Worm (Caenorhabditis elegans) whole organism, late embryonic: Measurements from ENCODE around the gene ubc-1.

Experiments used
- F13H6.1 ChIP-seq: sonication (generic microtip); optimal IDR thresholded peaks from 2 replicates; lab custom pipeline; 2016; ENCODE audit warnings: missing genetic modification characterization, missing compliant biosample characterization
- K09A11.1 ChIP-seq: sonication (generic microtip); optimal IDR thresholded peaks from 2 replicates; lab custom pipeline; 2017; ENCODE audit warnings: antibody characterized with exemption, mild to moderate bottlenecking, missing genetic modification characterization, missing compliant biosample characterization; ENCODE audit not compliant: insufficient read depth
- ama-1 ChIP-seq: fragments of 150-350 bp; optimal IDR thresholded peaks from 2 replicates; lab custom pipeline; 2014
- ceh-18 ChIP-seq: sonication (generic microtip); optimal IDR thresholded peaks from 2 replicates; lab custom pipeline; 2016; ENCODE audit warnings: missing genetic modification characterization, missing compliant biosample characterization
- ceh-19 ChIP-seq: fragments of 200-800 bp; sonication (Bioruptor generic); optimal IDR thresholded peaks from 2 replicates; lab custom pipeline; 2018; ENCODE audit warnings: mild to moderate bottlenecking, missing genetic modification characterization, missing compliant biosample characterization
- ceh-2 ChIP-seq: sonication (generic microtip); optimal IDR thresholded peaks from 2 replicates; lab custom pipeline; 2016; ENCODE audit warnings: missing genotype, missing genetic modification characterization, missing compliant biosample characterization
- ceh-22 ChIP-seq: sonication (generic microtip); optimal IDR thresholded peaks from 2 replicates; lab custom pipeline; 2017; ENCODE audit warnings: missing biosample characterization, missing genetic modification characterization
- ceh-24 ChIP-seq: sonication (generic microtip); optimal IDR thresholded peaks from 2 replicates; lab custom pipeline; 2016; ENCODE audit warnings: mild to moderate bottlenecking, missing genetic modification characterization, missing compliant biosample characterization
- ceh-30 ChIP-seq: fragments of 150-350 bp; optimal IDR thresholded peaks from 2 replicates; lab custom pipeline; 2014; ENCODE audit warnings: missing biosample characterization, missing genetic modification characterization
- ceh-31 ChIP-seq: sonication (generic microtip); optimal IDR thresholded peaks from 2 replicates; lab custom pipeline; 2016; ENCODE audit warnings: missing genetic modification characterization, missing compliant biosample characterization
- ceh-34 ChIP-seq: sonication (generic microtip); optimal IDR thresholded peaks from 2 replicates; lab custom pipeline; 2016; ENCODE audit warnings: mild to moderate bottlenecking, missing genetic modification characterization, missing compliant biosample characterization
- ceh-48 ChIP-seq: sonication (generic microtip); optimal IDR thresholded peaks from 2 replicates; lab custom pipeline; 2016; ENCODE audit warnings: missing genetic modification characterization, inconsistent platforms, missing compliant biosample characterization
- dmd-4 ChIP-seq: sonication (generic microtip); optimal IDR thresholded peaks from 2 replicates; lab custom pipeline; 2016; ENCODE audit warnings: borderline replicate concordance, missing genetic modification characterization, missing compliant biosample characterization
- dve-1 ChIP-seq: sonication (generic microtip); optimal IDR thresholded peaks from 2 replicates; lab custom pipeline; 2017; ENCODE audit warnings: antibody characterized with exemption, mild to moderate bottlenecking, missing genetic modification characterization, missing compliant biosample characterization
- elt-4 ChIP-seq: sonication (generic microtip); optimal IDR thresholded peaks from 2 replicates; lab custom pipeline; 2016; ENCODE audit warnings: missing genetic modification characterization, missing compliant biosample characterization
- fax-1 ChIP-seq: sonication (generic microtip); optimal IDR thresholded peaks from 2 replicates; lab custom pipeline; 2016; ENCODE audit warnings: missing genotype, missing genetic modification characterization, missing compliant biosample characterization
- fkh-6 ChIP-seq: sonication (generic microtip); optimal IDR thresholded peaks from 2 replicates; lab custom pipeline; 2016; ENCODE audit warnings: missing genetic modification characterization, missing compliant biosample characterization
- gmeb-2 ChIP-seq: sonication (generic microtip); optimal IDR thresholded peaks from 2 replicates; lab custom pipeline; 2016; ENCODE audit warnings: missing genetic modification characterization, inconsistent platforms, missing compliant biosample characterization
- hlh-13 ChIP-seq: fragments of 200-800 bp; sonication (Bioruptor generic); optimal IDR thresholded peaks from 2 replicates; lab custom pipeline; 2018; ENCODE audit warnings: mild to moderate bottlenecking, missing genetic modification characterization, missing compliant biosample characterization
- hlh-6 ChIP-seq: sonication (generic microtip); optimal IDR thresholded peaks from 2 replicates; lab custom pipeline; 2016; ENCODE audit warnings: missing genotype, missing genetic modification characterization, missing compliant biosample characterization
- hlh-8 ChIP-seq: sonication (generic microtip); optimal IDR thresholded peaks from 2 replicates; lab custom pipeline; 2016; ENCODE audit warnings: missing genotype, missing genetic modification characterization, missing compliant biosample characterization
- lim-6 ChIP-seq: sonication (generic microtip); optimal IDR thresholded peaks from 2 replicates; lab custom pipeline; 2016; ENCODE audit warnings: missing genetic modification characterization, missing compliant biosample characterization
- lin-11 ChIP-seq: fragments of 200-800 bp; sonication (Bioruptor generic); optimal IDR thresholded peaks from 2 replicates; lab custom pipeline; 2018; ENCODE audit warnings: mild to moderate bottlenecking, missing genetic modification characterization, missing compliant biosample characterization
- madf-2 ChIP-seq: sonication (generic microtip); optimal IDR thresholded peaks from 2 replicates; lab custom pipeline; 2017; ENCODE audit warnings: missing genetic modification characterization, missing compliant biosample characterization
- mec-3 ChIP-seq: sonication (generic microtip); optimal IDR thresholded peaks from 2 replicates; lab custom pipeline; 2016; ENCODE audit warnings: borderline replicate concordance, missing genetic modification characterization, missing compliant biosample characterization
- nhr-11 ChIP-seq: fragments of 150-350 bp; optimal IDR thresholded peaks from 2 replicates; lab custom pipeline; 2014; ENCODE audit warnings: missing biosample characterization, missing genetic modification characterization
- nhr-232 ChIP-seq: sonication (generic microtip); optimal IDR thresholded peaks from 2 replicates; lab custom pipeline; 2016; ENCODE audit warnings: missing genetic modification characterization, missing compliant biosample characterization
- npax-4 ChIP-seq: sonication (generic microtip); optimal IDR thresholded peaks from 2 replicates; lab custom pipeline; 2016; ENCODE audit warnings: missing genetic modification characterization, missing compliant biosample characterization
- pat-9 ChIP-seq: fragments of 200-800 bp; sonication (Bioruptor generic); optimal IDR thresholded peaks from 2 replicates; lab custom pipeline; 2018; ENCODE audit warnings: mild to moderate bottlenecking, missing genetic modification characterization, moderate library complexity, missing compliant biosample characterization
- pax-1 ChIP-seq: fragments of 150-350 bp; optimal IDR thresholded peaks from 2 replicates; lab custom pipeline; 2014; ENCODE audit warnings: missing biosample characterization, missing genetic modification characterization
- pha-2 ChIP-seq: sonication (generic microtip); optimal IDR thresholded peaks from 2 replicates; lab custom pipeline; 2017; ENCODE audit warnings: mild to moderate bottlenecking, missing genetic modification characterization, missing compliant biosample characterization
- pros-1 ChIP-seq: fragments of 150-350 bp; optimal IDR thresholded peaks from 2 replicates; lab custom pipeline; 2014; ENCODE audit warnings: missing biosample characterization, missing genetic modification reagents, missing genetic modification characterization
- sox-4 ChIP-seq: sonication (generic microtip); optimal IDR thresholded peaks from 2 replicates; lab custom pipeline; 2017; ENCODE audit warnings: mild to moderate bottlenecking, missing genetic modification characterization, inconsistent platforms, missing compliant biosample characterization
- tbx-2 ChIP-seq: sonication (generic microtip); optimal IDR thresholded peaks from 2 replicates; lab custom pipeline; 2016; ENCODE audit warnings: missing genetic modification characterization, missing compliant biosample characterization
- tbx-7 ChIP-seq: sonication (generic microtip); optimal IDR thresholded peaks from 2 replicates; lab custom pipeline; 2016; ENCODE audit warnings: missing genotype, missing genetic modification characterization, missing compliant biosample characterization
- ttx-3 ChIP-seq: sonication (generic microtip); optimal IDR thresholded peaks from 2 replicates; lab custom pipeline; 2016; ENCODE audit warnings: missing genetic modification reagents, missing genetic modification characterization, missing compliant biosample characterization
- unc-42 ChIP-seq: sonication (generic microtip); optimal IDR thresholded peaks from 2 replicates; lab custom pipeline; 2016; ENCODE audit warnings: missing genotype, missing genetic modification characterization, missing compliant biosample characterization
- unc-86 ChIP-seq: sonication (generic microtip); optimal IDR thresholded peaks from 2 replicates; lab custom pipeline; 2016; ENCODE audit warnings: missing genetic modification characterization, missing compliant biosample characterization

Gene ubc-1

DNA sequence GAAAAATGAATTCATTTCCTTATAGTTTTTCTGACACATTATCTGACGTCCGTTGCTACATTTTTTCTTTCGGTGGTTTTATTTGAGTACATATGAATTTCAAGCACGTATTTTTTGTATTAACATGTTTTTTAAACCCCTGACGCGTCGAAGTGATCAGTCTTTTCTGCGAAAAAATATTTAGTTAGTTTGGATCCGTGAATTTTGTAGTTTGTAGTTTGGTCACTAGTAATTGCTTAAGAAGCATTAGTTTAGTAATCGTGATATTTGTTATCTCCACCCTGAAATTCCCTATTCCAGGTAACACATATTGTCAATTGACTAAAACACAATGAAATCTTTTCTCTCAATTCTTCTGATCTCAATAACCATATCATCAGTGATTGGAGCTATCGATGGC is 5.9 kb downstream of the ubc-1 start, which contains the start of gene C35B1.7:
TSS of gene C35B1.7 (plus strand) at position 301 of the 400 bp plus-strand sequence.
- no peak for TF ChIP-seq unc-86 (tag; lab: Kevin White, UChicago)
- no peak for TF ChIP-seq tbx-2 (tag; lab: Kevin White, UChicago)
- no peak for TF ChIP-seq nhr-232 (tag; lab: Kevin White, UChicago)
- TF ChIP-seq pros-1 (tag; lab: Kevin White, UChicago) = no peak
- no peak for TF ChIP-seq ceh-31 (tag; lab: Kevin White, UChicago)
- TF ChIP-seq ceh-2 (tag; lab: Kevin White, UChicago) = no peak
- no peak for TF ChIP-seq fax-1 (tag; lab: Kevin White, UChicago)
- no peak for TF ChIP-seq sox-4
- no peak for TF ChIP-seq hlh-13 (GFP tag; lab: Kevin White, UChicago)
- TF ChIP-seq ceh-22 (tag; lab: Kevin White, UChicago) = no peak
- no peak for TF ChIP-seq ceh-18 (tag; lab: Kevin White, UChicago)
- no peak for TF ChIP-seq pax-1 (tag; lab: Kevin White, UChicago)
- no peak for TF ChIP-seq K09A11.1 (tag; lab: Kevin White, UChicago)

ce11 chrIV:4112387-4112786 is 9.6 kb downstream of the ubc-1 start, which contains the start of gene F49F1.14:
TSS of gene F49F1.14 (minus strand) at chrIV:4112487.
- TF ChIP-seq hlh-8 (tag; lab: Kevin White, UChicago) (no peak), fkh-6 (tag; lab: Kevin White, UChicago) (no peak), F13H6.1 (tag; lab: Kevin White, UChicago) (no peak), tbx-7 (tag; lab: Kevin White, UChicago) (no peak), npax-4 (tag; lab: Kevin White, UChicago) (no peak), pha-2 (no peak), nhr-11 (tag; lab: Kevin White, UChicago) (no peak), unc-86 (tag; lab: Kevin White, UChicago) (no peak), dve-1 (tag; lab: Kevin White, UChicago) (no peak), madf-2 (no peak), lin-11 (tag; lab: Kevin White, UChicago) (no peak), hlh-6 (tag; lab: Kevin White, UChicago) (no peak), ceh-18 (tag; lab: Kevin White, UChicago) (no peak), nhr-232 (tag; lab: Kevin White, UChicago) (no peak), ama-1 (lab: Kevin White, UChicago) (no peak), ttx-3 (tag; lab: Kevin White, UChicago) (no peak), elt-4 (tag; lab: Kevin White, UChicago) (no peak)

DNA sequence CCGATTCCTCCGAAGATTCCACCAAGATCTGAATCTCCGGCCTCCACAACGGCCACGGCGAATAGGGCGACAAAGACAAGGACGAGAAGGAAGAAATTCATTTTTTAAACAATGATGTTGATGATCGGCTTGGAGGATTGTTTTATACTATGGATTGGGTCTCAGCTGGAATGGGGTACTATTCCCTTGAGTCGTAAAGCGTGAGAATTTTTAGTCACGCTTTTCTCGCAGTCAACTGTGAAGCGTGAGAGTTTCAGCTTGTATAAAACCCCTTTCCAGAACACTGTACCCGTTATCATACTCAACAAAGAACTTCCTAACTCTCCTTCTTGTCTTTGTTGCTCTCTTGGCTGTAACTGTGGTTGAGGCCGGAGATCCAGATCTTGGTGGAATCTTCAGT is 11.7 kb downstream of the ubc-1 start, which contains the start of gene F49F1.15:
TSS of gene F49F1.15 (minus strand) at position 101 of the 400 bp plus-strand sequence.
- TF ChIP-seq gmeb-2 (tag; lab: Kevin White, UChicago) (no peak), dmd-4 (tag; lab: Kevin White, UChicago) (no peak), lim-6 (tag; lab: Kevin White, UChicago) (no peak), madf-2 (no peak), ceh-34 (tag; lab: Kevin White, UChicago) (no peak), ceh-19 (GFP tag; lab: Kevin White, UChicago) (no peak), tbx-2 (tag; lab: Kevin White, UChicago) (no peak), pat-9 (no peak), unc-86 (tag; lab: Kevin White, UChicago) (no peak), K09A11.1 (tag; lab: Kevin White, UChicago) (no peak), nhr-11 (tag; lab: Kevin White, UChicago) (no peak), lin-11 (tag; lab: Kevin White, UChicago) (no peak), ceh-30 (tag; lab: Kevin White, UChicago) (no peak), hlh-13 (GFP tag; lab: Kevin White, UChicago) (no peak)

- TF ChIP-seq ceh-24 (tag; lab: Kevin White, UChicago) = no peak
- TF ChIP-seq mec-3 (tag; lab: Kevin White, UChicago) = no peak
- no peak for TF ChIP-seq ceh-18 (tag; lab: Kevin White, UChicago)
- TF ChIP-seq unc-42 (tag; lab: Kevin White, UChicago) = no peak
- TF ChIP-seq gmeb-2 (tag; lab: Kevin White, UChicago) = no peak
- TF ChIP-seq npax-4 (tag; lab: Kevin White, UChicago) = no peak
- TF ChIP-seq ceh-48 (tag; lab: Kevin White, UChicago) = no peak
- TF ChIP-seq tbx-7 (tag; lab: Kevin White, UChicago) = no peak
- no peak for TF ChIP-seq K09A11.1 (tag; lab: Kevin White, UChicago)
Observed at ce11 chrIV:4115634-4116033, 12.8 kb downstream of the ubc-1 start, which contains the start of the genes F49F1.4 and F49F1.2. TSS of gene F49F1.4 (minus strand) at chrIV:4115734. TSS of gene F49F1.2 (plus strand) at chrIV:4115943.
